Worm (Caenorhabditis elegans) whole organism, L4 larva: Measurements from ENCODE around the gene mop-25.2.

Experiments used
- dmd-9 ChIP-seq: fragments of 200-800 bp; sonication (Bioruptor generic); IDR thresholded peaks from 2 replicates; pipeline ENCODE4 v1.3.6; 2022; ENCODE audit warnings: missing genetic modification reagents, missing genetic modification characterization, missing compliant biosample characterization
- ztf-11 ChIP-seq: fragments of 150-350 bp; optimal IDR thresholded peaks from 2 replicates; lab custom pipeline; 2014; ENCODE audit warnings: missing biosample characterization, missing genetic modification characterization

- no peak for TF ChIP-seq ztf-11 (tag; lab: Kevin White, UChicago)
- TF ChIP-seq dmd-9 (GFP tag; lab: Robert Waterston, UW): no peak
These were observed 9.6 kb upstream of the mop-25.2 start for ce11 chrII:9713083-9713482.
